Worm (Caenorhabditis elegans) whole organism, early embryonic: Measurements from ENCODE around the gene ceh-82.

Experiments used
- F13C5.2 ChIP-seq: sonication (generic microtip); optimal IDR thresholded peaks from 2 replicates; lab custom pipeline; 2017; ENCODE audit warnings: mild to moderate bottlenecking, missing genetic modification characterization, inconsistent platforms, missing compliant biosample characterization
- ama-1 ChIP-seq: fragments of 150-350 bp; optimal IDR thresholded peaks from 2 replicates; lab custom pipeline; 2014
- ceh-13 ChIP-seq: fragments of 200-800 bp; sonication (Bioruptor generic); optimal IDR thresholded peaks from 2 replicates; lab custom pipeline; 2018; ENCODE audit warnings: mild to moderate bottlenecking, missing genetic modification characterization, missing compliant biosample characterization
- ceh-36 ChIP-seq: sonication (generic microtip); optimal IDR thresholded peaks from 2 replicates; lab custom pipeline; 2016; ENCODE audit warnings: missing genetic modification characterization, inconsistent platforms, missing compliant biosample characterization
- ets-7 ChIP-seq: sonication (generic microtip); optimal IDR thresholded peaks from 2 replicates; lab custom pipeline; 2016; ENCODE audit warnings: missing genotype, missing genetic modification characterization, missing compliant biosample characterization
- flt-1 ChIP-seq: fragments of 200-800 bp; sonication (Bioruptor generic); IDR thresholded peaks from 2 replicates; pipeline ENCODE4 v1.3.6; 2022; ENCODE audit warnings: missing genetic modification characterization, missing compliant biosample characterization
- hmg-4 ChIP-seq: fragments of 200-800 bp; sonication (Bioruptor generic); optimal IDR thresholded peaks from 2 replicates; lab custom pipeline; 2018; ENCODE audit warnings: mild to moderate bottlenecking, missing genetic modification characterization, missing compliant biosample characterization
- hnd-1 ChIP-seq: sonication (generic microtip); optimal IDR thresholded peaks from 2 replicates; lab custom pipeline; 2016; ENCODE audit warnings: missing genetic modification characterization, missing compliant biosample characterization
- sea-1 ChIP-seq: fragments of 200-800 bp; sonication (Bioruptor generic); conservative IDR thresholded peaks from 2 replicates; pipeline ENCODE4 v1.3.6; 2022; ENCODE audit warnings: missing genetic modification characterization, missing compliant biosample characterization
- tbx-37 ChIP-seq: fragments of 200-800 bp; sonication (Bioruptor generic); conservative IDR thresholded peaks from 2 replicates; pipeline ENCODE4 v1.3.6; 2022; ENCODE audit warnings: missing genetic modification reagents, missing genetic modification characterization, missing compliant biosample characterization

- TF ChIP-seq flt-1 (GFP tag; lab: Robert Waterston, UW) (no peak), sea-1 (GFP tag; lab: Robert Waterston, UW) (no peak), hnd-1 (no peak), F13C5.2 (tag; lab: Kevin White, UChicago) (no peak), ceh-36 (tag; lab: Kevin White, UChicago) (no peak), tbx-37 (GFP tag; lab: Robert Waterston, UW) (no peak), ceh-13 (no peak), hmg-4 (no peak), ama-1 (lab: Kevin White, UChicago) (no peak), ets-7 (tag; lab: Kevin White, UChicago) (no peak)
Observed at ce11 chrII:1782474-1782873, 50.4 kb downstream of the ceh-82 start, which contains the start of gene math-4.
